Worm (Caenorhabditis elegans): ENCODE results near the gene clec-124.

DNA sequence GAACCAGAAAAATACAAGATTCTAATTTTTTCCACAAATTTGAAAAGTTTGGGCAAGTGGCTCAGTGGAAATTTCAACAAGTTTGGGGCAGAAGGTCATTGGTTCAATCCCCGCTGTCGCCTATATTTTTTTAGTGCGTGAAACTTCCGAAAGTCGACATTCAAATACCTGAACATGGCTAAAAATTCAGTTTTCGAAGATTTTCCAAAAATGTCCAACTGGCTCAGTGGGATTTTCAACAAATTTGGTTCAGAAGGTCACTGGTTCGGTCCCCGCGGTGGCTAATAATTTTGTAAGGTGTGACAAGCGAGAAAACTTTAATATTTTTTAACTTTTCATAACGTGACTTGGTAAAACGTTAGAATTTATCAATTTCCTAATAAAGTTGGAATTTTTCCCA lies 15.2 kb downstream of the clec-124 start:
- no peak for TF ChIP-seq fkh-10 (GFP tag; optimal IDR thresholded peaks at IDR 0.05)
- TF ChIP-seq unc-62 (GFP tag; optimal IDR thresholded peaks at IDR 0.05 in 1 of 2), result no peak
- no peak for TF ChIP-seq unc-62 (tag; optimal IDR thresholded peaks at IDR 0.05)
- no peak for TF ChIP-seq lin-13 (GFP tag; optimal IDR thresholded peaks at IDR 0.05)
- no peak for TF ChIP-seq dpl-1 (GFP tag; optimal IDR thresholded peaks at IDR 0.05)
- no peak for TF ChIP-seq daf-12 (tag; optimal IDR thresholded peaks at IDR 0.05)
- no peak for TF ChIP-seq attf-4 (tag; optimal IDR thresholded peaks at IDR 0.05)
- TF ChIP-seq hlh-30 (tag; optimal IDR thresholded peaks at IDR 0.05; ENCODE audit: insufficient read depth), result no peak
- no peak for TF ChIP-seq zag-1 (tag; optimal IDR thresholded peaks at IDR 0.05)
- TF ChIP-seq mdt-29 (GFP tag; IDR thresholded peaks at IDR 0.05), result no peak
- TF ChIP-seq dmd-8 (GFP tag; IDR thresholded peaks at IDR 0.05), result no peak
- TF ChIP-seq pqm-1 (tag; optimal IDR thresholded peaks at IDR 0.05), result no peak
- no peak for TF ChIP-seq mdl-1 (tag; optimal IDR thresholded peaks at IDR 0.05)
- TF ChIP-seq ceh-62 (tag; optimal IDR thresholded peaks at IDR 0.05), result no peak

All from whole organism, L4 larva.